Worm (Caenorhabditis elegans): ENCODE results near the gene phf-34.

ce11 chrX:9856618-9857017, 42.7 kb downstream of the phf-34 start, which contains the start of gene R07B1.11:
- TF ChIP-seq ztf-26 (tag; optimal IDR thresholded peaks at IDR 0.05) (no peak), ztf-28 (GFP tag; IDR thresholded peaks at IDR 0.05) (no peak), ceh-91 (GFP tag; IDR thresholded peaks at IDR 0.05) (no peak), B0336.3 (GFP tag; IDR thresholded peaks at IDR 0.05) (no peak), chd-7 (tag; optimal IDR thresholded peaks at IDR 0.05) (no peak), hmg-1.2 (GFP tag; IDR thresholded peaks at IDR 0.05) (no peak), C06A6.2 (GFP tag; conservative IDR thresholded peaks at IDR 0.05) (no peak), hlh-12 (tag; optimal IDR thresholded peaks at IDR 0.05) (no peak), ama-1 (optimal IDR thresholded peaks at IDR 0.05) (no peak), ama-1 (GFP tag; optimal IDR thresholded peaks at IDR 0.05) (no peak), zfh-2 (GFP tag; conservative IDR thresholded peaks at IDR 0.05) (no peak), B0035.1 (tag; optimal IDR thresholded peaks at IDR 0.05) (no peak), attf-3 (GFP tag; conservative IDR thresholded peaks at IDR 0.05) (no peak), die-1 (tag; optimal IDR thresholded peaks at IDR 0.05) (no peak), madf-8 (GFP tag; conservative IDR thresholded peaks at IDR 0.05) (no peak)
